Fruit fly (Drosophila melanogaster) whole organism, embryonic: ENCODE data around the gene CG7408.

Source experiments
- CG1024 ChIP-seq: fragments of 200-800 bp; sonication (Bioruptor generic); IDR thresholded peaks from 2 replicates; pipeline ENCODE4 v1.3.6; 2022; ENCODE audit warnings: missing biosample characterization, missing genetic modification characterization
- CG10543 ChIP-seq: fragments of 200-800 bp; sonication (Bioruptor generic); optimal IDR thresholded peaks from 3 replicates; lab custom pipeline; 2017; ENCODE audit warnings: missing biosample characterization, mild to moderate bottlenecking, missing genetic modification characterization, moderate library complexity
- CG11247 ChIP-seq: fragments of 200-800 bp; sonication (Bioruptor generic); IDR thresholded peaks from 2 replicates; pipeline ENCODE4 v1.3.6; 2022; ENCODE audit warnings: missing biosample characterization, missing genetic modification characterization
- CG11560 ChIP-seq: fragments of 200-800 bp; sonication (Bioruptor generic); IDR thresholded peaks from 3 replicates; pipeline ENCODE4 v1.3.6; 2022; ENCODE audit warnings: missing biosample characterization, missing genetic modification characterization
- CG13424 ChIP-seq: fragments of 200-800 bp; sonication (Bioruptor generic); optimal IDR thresholded peaks from 2 replicates; lab custom pipeline; 2019; ENCODE audit warnings: missing biosample characterization, mild to moderate bottlenecking, missing genetic modification characterization, moderate library complexity
- CG17802 ChIP-seq: fragments of 200-800 bp; sonication (Bioruptor generic); optimal IDR thresholded peaks from 2 replicates; lab custom pipeline; 2018; ENCODE audit warnings: missing biosample characterization, mild to moderate bottlenecking, missing genetic modification characterization, moderate library complexity
- CG1792 ChIP-seq: fragments of 200-800 bp; sonication (Bioruptor generic); optimal IDR thresholded peaks from 2 replicates; lab custom pipeline; 2016; ENCODE audit warnings: missing biosample characterization, missing genetic modification characterization
- CG18262 ChIP-seq: fragments of 200-800 bp; optimal IDR thresholded peaks from 3 replicates; lab custom pipeline; 2019; ENCODE audit warnings: missing biosample characterization, mild to moderate bottlenecking, missing genetic modification characterization, moderate library complexity
- CG31224 ChIP-seq: fragments of 200-800 bp; sonication (Bioruptor generic); IDR thresholded peaks from 2 replicates; pipeline ENCODE4 v1.3.6; 2022; ENCODE audit warnings: missing biosample characterization, missing genetic modification characterization
- CG3407 ChIP-seq: fragments of 200-800 bp; sonication (Bioruptor generic); optimal IDR thresholded peaks from 2 replicates; lab custom pipeline; 2018; ENCODE audit warnings: missing biosample characterization, mild to moderate bottlenecking, missing genetic modification characterization
- CG34376 ChIP-seq: fragments of 200-800 bp; sonication (Bioruptor generic); optimal IDR thresholded peaks from 2 replicates; lab custom pipeline; 2018; ENCODE audit warnings: missing biosample characterization, mild to moderate bottlenecking, missing genetic modification characterization
- CG3847 ChIP-seq: fragments of 200-800 bp; sonication (Bioruptor generic); IDR thresholded peaks from 2 replicates; pipeline ENCODE4 v1.3.6; 2022; ENCODE audit warnings: missing biosample characterization, missing genetic modification characterization
- CG43689 ChIP-seq: fragments of 200-800 bp; sonication (Bioruptor generic); IDR thresholded peaks from 2 replicates; pipeline ENCODE4 v1.3.6; 2022; ENCODE audit warnings: missing biosample characterization, missing genetic modification characterization
- CG6175 ChIP-seq: fragments of 200-800 bp; sonication (Bioruptor generic); IDR thresholded peaks from 3 replicates; pipeline ENCODE4 v1.3.6; 2022; ENCODE audit warnings: missing biosample characterization, missing genetic modification characterization
- CG7556 ChIP-seq: fragments of 200-800 bp; sonication (Bioruptor generic); optimal IDR thresholded peaks from 2 replicates; lab custom pipeline; 2017; ENCODE audit warnings: missing biosample characterization, mild to moderate bottlenecking, missing genetic modification characterization
- CG7839 ChIP-seq: fragments of 200-800 bp; sonication (Bioruptor generic); optimal IDR thresholded peaks from 3 replicates; lab custom pipeline; 2018; ENCODE audit warnings: missing biosample characterization, mild to moderate bottlenecking, missing genetic modification characterization, moderate library complexity
- CG8089 ChIP-seq: fragments of 200-800 bp; sonication (Bioruptor generic); optimal IDR thresholded peaks from 3 replicates; lab custom pipeline; 2016; ENCODE audit warnings: missing biosample characterization, missing genetic modification characterization
- CG8290 ChIP-seq, 3 experiments: fragments of 200-800 bp; sonication (Bioruptor generic); optimal IDR thresholded peaks; 2 replicates each; lab custom pipeline; 2016 to 2019; ENCODE audit warnings: missing biosample characterization in 3 of 3, missing genetic modification characterization in 3 of 3, mild to moderate bottlenecking in 2 of 3, moderate library complexity in 1 of 3
- CG8478 ChIP-seq: fragments of >200 bp; optimal IDR thresholded peaks from 2 replicates; lab custom pipeline; 2018
- CG9932 ChIP-seq: fragments of 200-800 bp; sonication (Bioruptor generic); IDR thresholded peaks from 2 replicates; pipeline ENCODE4 v1.3.6; 2022; ENCODE audit warnings: missing biosample characterization, missing genetic modification characterization
- CHES-1-like ChIP-seq: fragments of 200-800 bp; sonication (Bioruptor generic); optimal IDR thresholded peaks from 2 replicates; lab custom pipeline; 2016; ENCODE audit warnings: missing biosample characterization, missing genetic modification characterization
- Camta ChIP-seq: fragments of 200-800 bp; sonication (Bioruptor generic); optimal IDR thresholded peaks from 2 replicates; lab custom pipeline; 2016; ENCODE audit warnings: missing biosample characterization, missing genetic modification characterization
- Chrac-16 ChIP-seq: fragments of 200-800 bp; sonication (Bioruptor generic); optimal IDR thresholded peaks from 3 replicates; lab custom pipeline; 2016; ENCODE audit warnings: missing biosample characterization, missing genetic modification characterization
- Dp ChIP-seq: fragments of 200-800 bp; sonication (Bioruptor generic); optimal IDR thresholded peaks from 2 replicates; lab custom pipeline; 2018; ENCODE audit warnings: missing biosample characterization, mild to moderate bottlenecking, missing genetic modification characterization, moderate library complexity
- E2f2 ChIP-seq: fragments of 200-800 bp; sonication (Bioruptor generic); IDR thresholded peaks from 2 replicates; pipeline ENCODE4 v1.3.6; 2022; ENCODE audit warnings: missing biosample characterization, missing genetic modification characterization
- Fer1 ChIP-seq: fragments of 200-800 bp; sonication (Bioruptor generic); optimal IDR thresholded peaks from 2 replicates; lab custom pipeline; 2017; ENCODE audit warnings: missing biosample characterization, mild to moderate bottlenecking, missing genetic modification characterization
- H2.0 ChIP-seq: fragments of 200-800 bp; sonication (Bioruptor generic); IDR thresholded peaks from 2 replicates; pipeline ENCODE4 v1.3.6; 2022; ENCODE audit warnings: missing biosample characterization, missing genetic modification characterization
- HHEX ChIP-seq: fragments of 200-800 bp; sonication (Bioruptor generic); optimal IDR thresholded peaks from 3 replicates; lab custom pipeline; 2017; ENCODE audit warnings: missing biosample characterization, mild to moderate bottlenecking, missing genetic modification characterization, missing genetic modification reagents
- Nf-YB ChIP-seq: fragments of 200-800 bp; sonication (Bioruptor generic); optimal IDR thresholded peaks from 3 replicates; lab custom pipeline; 2019; ENCODE audit warnings: missing biosample characterization, mild to moderate bottlenecking, missing genetic modification characterization, moderate library complexity
- Opbp ChIP-seq: fragments of 200-800 bp; sonication (Bioruptor generic); IDR thresholded peaks from 3 replicates; pipeline ENCODE4 v1.3.6; 2022; ENCODE audit warnings: missing biosample characterization, missing genetic modification characterization; ENCODE audit not compliant: partially characterized antibody
- bab2 ChIP-seq: fragments of 200-800 bp; sonication (Bioruptor generic); optimal IDR thresholded peaks from 2 replicates; lab custom pipeline; 2016; ENCODE audit warnings: missing biosample characterization, missing genetic modification characterization
- br ChIP-seq: fragments of >200 bp; optimal IDR thresholded peaks from 2 replicates; lab custom pipeline; 2017
- chinmo ChIP-seq: fragments of 200-800 bp; sonication (Bioruptor generic); IDR thresholded peaks from 4 replicates; pipeline ENCODE4 v1.3.6; 2022; ENCODE audit warnings: missing biosample characterization, missing genetic modification characterization; ENCODE audit not compliant: partially characterized antibody
- crc ChIP-seq: fragments of 200-800 bp; sonication (Bioruptor generic); optimal IDR thresholded peaks from 2 replicates; lab custom pipeline; 2016; ENCODE audit warnings: missing biosample characterization, missing genetic modification characterization
- dan ChIP-seq: fragments of 200-800 bp; sonication (Bioruptor generic); IDR thresholded peaks from 2 replicates; pipeline ENCODE4 v1.3.6; 2022; ENCODE audit warnings: missing biosample characterization, missing genetic modification characterization
- danr ChIP-seq: fragments of 200-800 bp; sonication (Bioruptor generic); IDR thresholded peaks from 2 replicates; pipeline ENCODE4 v1.3.6; 2022; ENCODE audit warnings: missing biosample characterization, missing genetic modification characterization
- dm ChIP-seq: fragments of 200-800 bp; sonication (Bioruptor generic); optimal IDR thresholded peaks from 3 replicates; lab custom pipeline; 2016; ENCODE audit warnings: missing biosample characterization, missing genetic modification characterization
- emc ChIP-seq: fragments of 200-800 bp; sonication (Bioruptor generic); optimal IDR thresholded peaks from 2 replicates; lab custom pipeline; 2016; ENCODE audit warnings: missing biosample characterization, missing genetic modification characterization
- gem ChIP-seq: fragments of 200-800 bp; sonication (Bioruptor generic); optimal IDR thresholded peaks from 2 replicates; lab custom pipeline; 2019; ENCODE audit warnings: missing biosample characterization, mild to moderate bottlenecking, missing genetic modification characterization, moderate library complexity
- gsb ChIP-seq: fragments of 200-800 bp; sonication (Bioruptor generic); IDR thresholded peaks from 2 replicates; pipeline ENCODE4 v1.3.6; 2022; ENCODE audit warnings: missing biosample characterization, missing genetic modification characterization
- ken ChIP-seq: fragments of 200-800 bp; sonication (Bioruptor generic); IDR thresholded peaks from 3 replicates; pipeline ENCODE4 v1.3.6; 2022; ENCODE audit warnings: missing biosample characterization, missing genetic modification characterization
- lilli ChIP-seq: fragments of 200-800 bp; sonication (Bioruptor generic); optimal IDR thresholded peaks from 3 replicates; lab custom pipeline; 2016; ENCODE audit warnings: missing biosample characterization, missing genetic modification characterization
- p53 ChIP-seq: fragments of 200-800 bp; sonication (Bioruptor generic); optimal IDR thresholded peaks from 2 replicates; lab custom pipeline; 2016; ENCODE audit warnings: missing biosample characterization, missing genetic modification characterization
- pho ChIP-seq: fragments of 200-800 bp; sonication (Bioruptor generic); optimal IDR thresholded peaks from 2 replicates; lab custom pipeline; 2016; ENCODE audit warnings: missing biosample characterization, missing genetic modification characterization
- sob ChIP-seq: fragments of 200-800 bp; sonication (Bioruptor generic); IDR thresholded peaks from 2 replicates; pipeline ENCODE4 v1.3.6; 2022; ENCODE audit warnings: missing biosample characterization, missing genetic modification characterization
- tap ChIP-seq: fragments of 200-800 bp; optimal IDR thresholded peaks from 3 replicates; lab custom pipeline; 2019; ENCODE audit warnings: missing biosample characterization, mild to moderate bottlenecking, missing genetic modification characterization, moderate library complexity
- tio ChIP-seq: fragments of 200-800 bp; sonication (Bioruptor generic); optimal IDR thresholded peaks from 2 replicates; lab custom pipeline; 2017; ENCODE audit warnings: missing biosample characterization, missing genetic modification characterization, inconsistent platforms
- tna ChIP-seq: fragments of 200-800 bp; sonication (Bioruptor generic); IDR thresholded peaks from 2 replicates; pipeline ENCODE4 v1.3.6; 2022; ENCODE audit warnings: missing biosample characterization, missing genetic modification characterization; ENCODE audit not compliant: partially characterized antibody
- zfh1 ChIP-seq: fragments of 200-800 bp; sonication (Bioruptor generic); IDR thresholded peaks from 3 replicates; pipeline ENCODE4 v1.3.6; 2022; ENCODE audit warnings: missing biosample characterization, missing genetic modification characterization

Gene CG7408

dm6 chr3L:17856655-17857479, 22.0 kb upstream of the CG7408 start, which contains the start of gene CG5535 (continued):
- TF ChIP-seq CG8290 (GFP tag; optimal IDR thresholded peaks at IDR 0.05; lab: Kevin White, UChicago) (peak; percentile 29), CG8290 (tag; optimal IDR thresholded peaks at IDR 0.05; lab: Kevin White, UChicago) (peak in 1 of 2 experiments; percentile 94), CG7556 (GFP tag; lab: Kevin White, UChicago) (peak; percentile 97), CHES-1-like (no peak), chinmo (GFP tag; lab: Robert Waterston, UW) (peak; percentile 63; the same call in 1 of the 4 replicates), CG13424 (tag; lab: Kevin White, UChicago) (peak; percentile 91), tap (tag; lab: Kevin White, UChicago) (peak; percentile 65), Chrac-16 (GFP tag; lab: Kevin White, UChicago) (peak; percentile 64), tio (GFP tag; lab: Kevin White, UChicago) (peak; percentile 94), CG10543 (peak; percentile 60), E2f2 (GFP tag; lab: Robert Waterston, UW) (peak; percentile 37; the same call in 1 of the 2 replicates), CG31224 (GFP tag; lab: Robert Waterston, UW) (peak; percentile 48; the same call in 1 of the 2 replicates), Opbp (no peak), CG9932 (GFP tag; lab: Robert Waterston, UW) (peak; percentile 64), CG8478 (lab: Kevin White, UChicago) (no peak), CG1024 (GFP tag; lab: Robert Waterston, UW) (peak; percentile 64; the same call in 1 of the 2 replicates), CG34376 (GFP tag; lab: Kevin White, UChicago) (peak; percentile 49), Dp (GFP tag; lab: Kevin White, UChicago) (no peak), dm (peak; percentile 38), CG6175 (peak; percentile 35; the same call in 1 of the 3 replicates), CG1792 (GFP tag; lab: Kevin White, UChicago) (no peak), br (lab: Kevin White, UChicago) (no peak), bab2 (peak; percentile 41), tna (GFP tag; lab: Robert Waterston, UW) (no peak), gem (tag; lab: Kevin White, UChicago) (peak; percentile 90), HHEX (GFP tag; lab: Kevin White, UChicago) (peak; percentile 66), Fer1 (GFP tag; lab: Kevin White, UChicago) (peak; percentile 48), lilli (peak; percentile 64), pho (GFP tag; lab: Kevin White, UChicago) (peak; percentile 7), Nf-YB (GFP tag; lab: Kevin White, UChicago) (peak; percentile 73), CG17802 (peak; percentile 8), Camta (peak; percentile 19), CG3847 (GFP tag; lab: Robert Waterston, UW) (peak; percentile 51), CG3407 (GFP tag; lab: Kevin White, UChicago) (peak; percentile 40), CG11560 (no peak), p53 (no peak), ken (GFP tag; lab: Robert Waterston, UW) (peak; percentile 87), H2.0 (GFP tag; lab: Robert Waterston, UW) (peak; percentile 63), danr (GFP tag; lab: Robert Waterston, UW) (no peak), gsb (peak; percentile 7), CG18262 (tag; lab: Kevin White, UChicago) (peak; percentile 96), dan (GFP tag; lab: Robert Waterston, UW) (no peak), CG11247 (GFP tag; lab: Robert Waterston, UW) (peak; percentile 24), zfh1 (peak; percentile 76; the same call in 2 of the 3 replicates), sob (GFP tag; lab: Robert Waterston, UW) (peak; percentile 77), CG7839 (tag; lab: Kevin White, UChicago) (peak; percentile 90), CG43689 (0 out of 2 replicates have a peak, but pooled peaks have one; percentile 19), CG8089 (GFP tag; lab: Kevin White, UChicago) (no peak), crc (GFP tag; lab: Kevin White, UChicago) (peak; percentile 28), emc (GFP tag; lab: Kevin White, UChicago) (no peak)
